Fruit fly (Drosophila melanogaster): ENCODE results near the gene CG13054.

DNA sequence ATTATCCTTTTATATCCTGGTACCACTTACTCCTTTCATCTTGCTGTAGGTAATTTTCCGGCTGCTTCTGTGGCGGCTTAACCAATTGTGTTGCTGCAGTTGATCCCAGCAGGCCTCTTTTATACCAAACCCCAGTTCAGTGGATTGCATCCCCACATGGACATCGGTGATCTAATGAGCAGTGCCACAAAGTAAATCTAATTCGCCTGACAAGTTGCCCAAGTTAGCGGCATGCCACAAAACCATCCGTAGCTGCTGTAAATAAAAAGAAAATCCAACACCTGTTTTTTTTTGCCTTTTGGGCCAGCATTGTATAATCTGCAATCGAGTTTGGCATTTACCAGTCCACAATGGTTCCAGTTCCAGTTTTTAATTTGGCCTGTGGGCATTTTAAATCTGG lies 22.2 kb upstream of the CG13054 start, which contains the start of gene CG13050:
- TF ChIP-seq Hr4 (GFP tag; optimal IDR thresholded peaks at IDR 0.05) (no peak), Hr39 (GFP tag; optimal IDR thresholded peaks at IDR 0.05) (no peak), CG32006 (GFP tag; optimal IDR thresholded peaks at IDR 0.05) (no peak), Sox102F (GFP tag; optimal IDR thresholded peaks at IDR 0.05) (no peak), CG11294 (GFP tag; IDR thresholded peaks at IDR 0.05) (no peak), CG6276 (GFP tag; optimal IDR thresholded peaks at IDR 0.05) (no peak), svp (GFP tag) (no peak), vri (GFP tag; optimal IDR thresholded peaks at IDR 0.05) (no peak), CG7368 (GFP tag; optimal IDR thresholded peaks at IDR 0.05) (no peak)
